Worm (Caenorhabditis elegans): ENCODE results near the gene pmk-2.

ce11 chrIV:8159087-8159486, 15.8 kb downstream of the pmk-2 start, which contains the start of gene faah-1:
- TF ChIP-seq tbx-2 (tag; optimal IDR thresholded peaks at IDR 0.05) (no peak), sox-4 (tag; optimal IDR thresholded peaks at IDR 0.05) (no peak), mec-3 (tag; optimal IDR thresholded peaks at IDR 0.05; ENCODE audit: borderline replicate concordance) (no peak), pqm-1 (tag; optimal IDR thresholded peaks at IDR 0.05) (no peak), rnt-1 (tag; optimal IDR thresholded peaks at IDR 0.05) (no peak), pha-4 (tag; optimal IDR thresholded peaks at IDR 0.05) (no peak), pag-3 (tag; optimal IDR thresholded peaks at IDR 0.05; ENCODE audit: borderline replicate concordance) (no peak), unc-55 (GFP tag; optimal IDR thresholded peaks at IDR 0.05) (no peak), elt-2 (tag; optimal IDR thresholded peaks at IDR 0.05) (no peak), hlh-30 (tag; optimal IDR thresholded peaks at IDR 0.05; ENCODE audit: insufficient read depth) (no peak), zip-5 (tag; optimal IDR thresholded peaks at IDR 0.05) (no peak), fkh-10 (GFP tag; optimal IDR thresholded peaks at IDR 0.05) (no peak), F13H6.1 (tag; optimal IDR thresholded peaks at IDR 0.05) (no peak), ama-1 (optimal IDR thresholded peaks at IDR 0.05) (no peak)
